Worm (Caenorhabditis elegans) whole organism, L4 larva: ENCODE measurements around the gene rpap-3.

Experiments used
- T20F7.1 ChIP-seq: fragments of 200-800 bp; sonication (Bioruptor generic); optimal IDR thresholded peaks from 2 replicates; lab custom pipeline; 2018; ENCODE audit warnings: mild to moderate bottlenecking, missing genetic modification characterization, missing compliant biosample characterization
- Y48G9A.11 ChIP-seq: fragments of 200-800 bp; sonication (Bioruptor generic); IDR thresholded peaks from 2 replicates; pipeline ENCODE4 v1.3.6; 2022; ENCODE audit warnings: missing genetic modification reagents, missing genetic modification characterization, missing compliant biosample characterization
- attf-4 ChIP-seq: sonication (generic microtip); optimal IDR thresholded peaks from 3 replicates; lab custom pipeline; 2017; ENCODE audit warnings: missing biosample characterization, missing genetic modification characterization
- ceh-62 ChIP-seq: sonication (generic microtip); optimal IDR thresholded peaks from 2 replicates; lab custom pipeline; 2017; ENCODE audit warnings: missing biosample characterization, missing genetic modification characterization
- daf-16 ChIP-seq, 3 experiments: sonication (generic microtip); optimal IDR thresholded peaks; 2 replicates each; lab custom pipeline; 2016 to 2017; ENCODE audit warnings: missing genetic modification characterization in 3 of 3, missing genetic modification reagents in 3 of 3, mild to moderate bottlenecking in 2 of 3, missing compliant biosample characterization in 2 of 3, missing biosample characterization in 1 of 3, moderate library complexity in 1 of 3
- daf-8 ChIP-seq: fragments of 200-800 bp; sonication (Bioruptor generic); IDR thresholded peaks from 2 replicates; pipeline ENCODE4 v1.3.6; 2022; ENCODE audit warnings: missing genetic modification characterization, missing compliant biosample characterization
- duxl-1 ChIP-seq: sonication (generic microtip); optimal IDR thresholded peaks from 2 replicates; lab custom pipeline; 2016; ENCODE audit warnings: mild to moderate bottlenecking, missing genetic modification characterization, moderate library complexity, missing compliant biosample characterization; ENCODE audit not compliant: poor library complexity
- fkh-10 ChIP-seq: fragments of 150-350 bp; optimal IDR thresholded peaks from 2 replicates; lab custom pipeline; 2014; ENCODE audit warnings: missing biosample characterization, missing genetic modification reagents, missing genetic modification characterization
- hif-1 ChIP-seq, 2 experiments: sonication (generic microtip); optimal IDR thresholded peaks; 2 replicates each; lab custom pipeline; 2016 to 2017; ENCODE audit warnings: missing compliant biosample characterization in 2 of 2, missing genetic modification characterization in 2 of 2, missing genetic modification reagents in 2 of 2, missing genotype in 2 of 2, mild to moderate bottlenecking in 1 of 2
- jun-1 ChIP-seq: fragments of 150-350 bp; optimal IDR thresholded peaks from 2 replicates; lab custom pipeline; 2014; ENCODE audit warnings: missing biosample characterization, missing genetic modification reagents, missing genetic modification characterization
- lin-1 ChIP-seq: fragments of 200-800 bp; sonication (Bioruptor generic); IDR thresholded peaks from 2 replicates; pipeline ENCODE4 v1.3.6; 2022; ENCODE audit warnings: missing genetic modification reagents, missing genetic modification characterization, missing compliant biosample characterization
- mdt-29 ChIP-seq: fragments of 200-800 bp; sonication (Bioruptor generic); IDR thresholded peaks from 2 replicates; pipeline ENCODE4 v1.3.6; 2022; ENCODE audit warnings: missing genetic modification reagents, missing genetic modification characterization, missing compliant biosample characterization
- nhr-28 ChIP-seq: fragments of 150-350 bp; optimal IDR thresholded peaks from 2 replicates; lab custom pipeline; 2014; ENCODE audit warnings: missing biosample characterization, missing genetic modification characterization
- nhr-48 ChIP-seq: sonication (generic microtip); optimal IDR thresholded peaks from 2 replicates; lab custom pipeline; 2016; ENCODE audit warnings: mild to moderate bottlenecking, missing genetic modification characterization, missing compliant biosample characterization
- nhr-6 ChIP-seq: fragments of 150-350 bp; optimal IDR thresholded peaks from 2 replicates; lab custom pipeline; 2014; ENCODE audit warnings: missing biosample characterization, missing genetic modification characterization
- nhr-76 ChIP-seq: fragments of 150-350 bp; optimal IDR thresholded peaks from 2 replicates; lab custom pipeline; 2014; ENCODE audit warnings: missing biosample characterization, missing genetic modification characterization
- set-16 ChIP-seq: fragments of 200-800 bp; sonication (Bioruptor generic); IDR thresholded peaks from 2 replicates; pipeline ENCODE4 v1.3.6; 2022; ENCODE audit warnings: missing genetic modification reagents, missing genetic modification characterization, missing compliant biosample characterization
- skn-1 ChIP-seq: fragments of 150-350 bp; optimal IDR thresholded peaks from 2 replicates; lab custom pipeline; 2014; ENCODE audit warnings: missing biosample characterization, missing genetic modification characterization
- snpc-4 ChIP-seq: fragments of 150-350 bp; optimal IDR thresholded peaks from 2 replicates; lab custom pipeline; 2014; ENCODE audit warnings: missing biosample characterization, missing genetic modification characterization
- unc-62 ChIP-seq, 3 experiments: fragments of 150-350 bp in 1 of 3; sonication (generic microtip); optimal IDR thresholded peaks in 2 of 3; peaks in 1 of 3; 1 replicate in 1 of 3; 2 replicates in 2 of 3; lab custom pipeline; 2014 to 2017; ENCODE audit warnings: missing biosample characterization in 3 of 3, missing genetic modification characterization in 3 of 3, missing genetic modification reagents in 3 of 3, missing genotype in 1 of 3
- vab-7 ChIP-seq: fragments of 200-800 bp; sonication (Bioruptor generic); IDR thresholded peaks from 2 replicates; pipeline ENCODE4 v1.3.6; 2022; ENCODE audit warnings: missing genetic modification reagents, missing genetic modification characterization, missing compliant biosample characterization

rpap-3 gene

ce11 chrIV:7743539-7743938 is 35.2 kb downstream of the rpap-3 start, which contains the start of gene npr-35:
Gene npr-35 (plus strand): TSS chrIV:7743839.
- no peak for TF ChIP-seq snpc-4 (tag; lab: Kevin White, UChicago)
- peak in 1 of 2 experiments; percentile 80 for TF ChIP-seq unc-62 (GFP tag; optimal IDR thresholded peaks at IDR 0.05 in 1 of 2; lab: Kevin White, UChicago)
- no peak for TF ChIP-seq unc-62 (tag; optimal IDR thresholded peaks at IDR 0.05; lab: Kevin White, UChicago)

- TF ChIP-seq mdt-29 (GFP tag; lab: Robert Waterston, UW), result no peak
- TF ChIP-seq hif-1 (tag; optimal IDR thresholded peaks at IDR 0.05; lab: Kevin White, UChicago), result no peak
- no peak for TF ChIP-seq vab-7 (GFP tag; lab: Robert Waterston, UW)
- no peak for TF ChIP-seq nhr-28 (tag; lab: Kevin White, UChicago)
- TF ChIP-seq skn-1, result no peak
- TF ChIP-seq, all 104 proteins: peak for 0
Observed at ce11 chrIV:7736616-7737015, 42.1 kb downstream of the rpap-3 start.

ce11 chrIV:7734619-7735018 is 44.1 kb downstream of the rpap-3 start, which contains the start of gene clx-1:
Gene clx-1 (plus strand): TSS chrIV:7734648.
- TF ChIP-seq set-16 (GFP tag; lab: Robert Waterston, UW) (peak; percentile 91), lin-1 (no peak), fkh-10 (GFP tag; lab: Kevin White, UChicago) (no peak), attf-4 (no peak), nhr-48 (tag; lab: Kevin White, UChicago) (no peak), duxl-1 (no peak)
- TF ChIP-seq, all 104 proteins: peak for 1

DNA sequence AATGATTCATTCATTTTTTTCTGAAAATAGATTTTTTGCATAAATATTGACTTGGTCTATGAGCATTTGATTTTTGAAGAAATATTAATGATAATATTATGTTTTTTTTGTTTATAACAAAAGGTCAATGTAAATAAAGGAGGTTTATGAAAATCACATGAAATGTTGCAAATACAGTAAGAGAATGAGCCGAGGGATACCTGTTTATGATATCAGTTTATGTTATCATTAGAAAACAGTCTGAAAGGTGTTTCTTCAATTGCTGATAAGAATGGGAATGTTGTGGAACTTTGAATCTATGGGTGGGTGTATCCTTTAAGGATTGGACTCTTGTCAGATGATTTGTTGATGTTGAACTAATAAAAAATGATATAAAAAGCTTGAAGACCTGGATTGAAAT is 44.6 kb downstream of the rpap-3 start:
- no peak for TF ChIP-seq daf-16 (GFP tag; optimal IDR thresholded peaks at IDR 0.05; lab: Kevin White, UChicago)
- TF ChIP-seq daf-16 (tag; optimal IDR thresholded peaks at IDR 0.05; lab: Kevin White, UChicago), result peak; percentile 93
- TF ChIP-seq nhr-76 (tag; lab: Kevin White, UChicago), result no peak
- no peak for TF ChIP-seq nhr-6
- TF ChIP-seq ceh-62 (tag; lab: Kevin White, UChicago), result no peak
- TF ChIP-seq duxl-1, result no peak
- TF ChIP-seq daf-8 (GFP tag; lab: Robert Waterston, UW), result no peak

DNA sequence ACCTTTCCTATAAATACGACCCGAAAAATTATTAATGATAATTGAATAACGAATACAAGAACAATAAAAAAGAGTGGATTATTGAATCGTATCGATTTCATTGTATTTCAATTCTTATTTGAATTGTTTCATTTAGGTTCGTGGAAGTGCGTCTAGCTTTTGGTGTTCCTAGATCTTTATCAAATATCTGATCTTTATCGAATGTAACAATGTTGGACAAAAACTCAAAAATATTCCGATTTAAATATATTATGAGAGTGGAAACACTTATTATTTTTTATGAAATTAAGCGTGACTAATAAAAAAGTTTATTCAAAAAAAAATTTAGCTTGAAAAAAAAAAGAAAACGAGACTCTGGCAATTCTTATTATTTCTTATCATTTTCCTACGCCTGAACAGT is 46.8 kb downstream of the rpap-3 start, which contains the start of the genes C50F7.9 and C50F7.3:
C50F7.9 (minus strand) TSS at position 101 of the 400 bp plus-strand sequence.
C50F7.3 (plus strand) TSS at position 370 of the 400 bp plus-strand sequence.
- no peak for TF ChIP-seq jun-1
- TF ChIP-seq Y48G9A.11 (GFP tag; lab: Robert Waterston, UW), result no peak

DNA sequence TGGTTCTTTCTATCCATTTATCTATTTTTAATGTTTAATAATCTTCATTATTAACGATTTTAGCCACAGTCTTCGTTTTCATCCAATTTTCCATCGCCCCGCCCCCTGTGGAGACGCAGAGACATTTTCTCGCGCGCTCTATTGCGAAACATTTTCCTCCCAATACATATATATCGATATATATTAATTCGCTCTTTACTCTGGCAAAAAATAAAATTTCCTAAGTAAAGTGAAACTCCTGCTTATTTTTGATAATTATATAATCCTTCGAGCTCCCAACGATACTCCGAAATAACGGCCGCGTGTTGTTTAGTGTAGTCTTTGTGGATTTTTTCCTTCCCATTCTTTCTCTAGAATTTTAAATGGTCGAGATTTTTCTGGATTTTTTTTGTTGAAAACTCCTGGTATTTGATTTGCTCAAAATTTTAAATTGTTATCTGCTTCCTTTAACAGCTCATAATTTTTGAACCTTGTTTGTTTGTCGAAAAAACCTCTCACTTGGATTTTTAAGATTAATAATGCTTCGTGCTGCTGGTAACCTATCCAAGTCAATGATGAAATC is 50.3 kb downstream of the rpap-3 start, which contains the start of gene sucg-1:
sucg-1 (plus strand) TSS at position 512 of the 562 bp plus-strand sequence.
- no peak for TF ChIP-seq nhr-48 (tag; lab: Kevin White, UChicago)
- TF ChIP-seq T20F7.1 (GFP tag; lab: Kevin White, UChicago), result peak; percentile 82
